Worm (Caenorhabditis elegans) whole organism, L2 larva: ENCODE data around the gene skpo-1.

Experiments used
- C34F6.9 ChIP-seq: fragments of 150-350 bp; optimal IDR thresholded peaks from 2 replicates; lab custom pipeline; 2014; ENCODE audit warnings: missing biosample characterization, missing genetic modification characterization
- Y55F3AM.14 ChIP-seq: fragments of 200-800 bp; sonication (Bioruptor generic); optimal IDR thresholded peaks from 2 replicates; lab custom pipeline; 2018; ENCODE audit warnings: mild to moderate bottlenecking, missing genetic modification characterization, missing compliant biosample characterization
- ZK546.5 ChIP-seq: sonication (generic microtip); optimal IDR thresholded peaks from 2 replicates; lab custom pipeline; 2017; ENCODE audit warnings: missing biosample characterization, missing genetic modification characterization
- alr-1 ChIP-seq: fragments of 150-350 bp; optimal IDR thresholded peaks from 2 replicates; lab custom pipeline; 2014; ENCODE audit warnings: missing biosample characterization, missing genetic modification characterization
- aly-2 ChIP-seq: fragments of 150-350 bp; optimal IDR thresholded peaks from 2 replicates; lab custom pipeline; 2014; ENCODE audit warnings: missing biosample characterization, missing genetic modification characterization
- blmp-1 ChIP-seq: sonication (generic microtip); optimal IDR thresholded peaks from 2 replicates; lab custom pipeline; 2017; ENCODE audit warnings: missing genetic modification characterization, mild to moderate bottlenecking, missing compliant biosample characterization, antibody characterized with exemption, moderate library complexity; ENCODE audit not compliant: insufficient read depth
- ceh-16 ChIP-seq: fragments of 150-350 bp; optimal IDR thresholded peaks from 2 replicates; lab custom pipeline; 2014; ENCODE audit warnings: missing biosample characterization, missing genetic modification characterization
- ceh-82 ChIP-seq: fragments of 150-350 bp; optimal IDR thresholded peaks from 2 replicates; lab custom pipeline; 2014; ENCODE audit warnings: missing biosample characterization, missing genetic modification characterization
- crh-2 ChIP-seq: sonication (generic microtip); optimal IDR thresholded peaks from 2 replicates; lab custom pipeline; 2017; ENCODE audit warnings: missing biosample characterization, missing genetic modification characterization
- dmd-4 ChIP-seq: sonication (generic microtip); optimal IDR thresholded peaks from 2 replicates; lab custom pipeline; 2017; ENCODE audit warnings: missing biosample characterization, missing genetic modification characterization
- egl-27 ChIP-seq: sonication (generic microtip); optimal IDR thresholded peaks from 3 replicates; lab custom pipeline; 2017; ENCODE audit warnings: missing biosample characterization, missing genetic modification reagents, missing genetic modification characterization
- elt-1 ChIP-seq: fragments of 150-350 bp; optimal IDR thresholded peaks from 2 replicates; lab custom pipeline; 2014; ENCODE audit warnings: missing biosample characterization, missing genetic modification characterization
- elt-3 ChIP-seq: sonication (generic microtip); optimal IDR thresholded peaks from 2 replicates; lab custom pipeline; 2017; ENCODE audit warnings: missing biosample characterization, missing genetic modification characterization
- fos-1 ChIP-seq: fragments of 150-350 bp; optimal IDR thresholded peaks from 2 replicates; lab custom pipeline; 2014; ENCODE audit warnings: missing biosample characterization, missing genetic modification characterization
- gmeb-1 ChIP-seq: fragments of 150-350 bp; optimal IDR thresholded peaks from 2 replicates; lab custom pipeline; 2014; ENCODE audit warnings: missing biosample characterization, missing genetic modification characterization
- lin-11 ChIP-seq: fragments of 150-350 bp; sonication (generic microtip); optimal IDR thresholded peaks from 2 replicates; lab custom pipeline; 2014; ENCODE audit warnings: missing biosample characterization, missing genetic modification characterization, inconsistent platforms, mixed read lengths
- lin-13 ChIP-seq: fragments of 150-350 bp; optimal IDR thresholded peaks from 2 replicates; lab custom pipeline; 2014; ENCODE audit warnings: missing biosample characterization, missing genetic modification reagents, missing genetic modification characterization
- lin-39 ChIP-seq: fragments of 150-350 bp; optimal IDR thresholded peaks from 2 replicates; lab custom pipeline; 2014; ENCODE audit warnings: missing biosample characterization, missing genetic modification reagents, missing genetic modification characterization
- mab-5 ChIP-seq: fragments of 150-350 bp; optimal IDR thresholded peaks from 2 replicates; lab custom pipeline; 2014; ENCODE audit warnings: missing biosample characterization, missing genetic modification characterization
- mbf-1 ChIP-seq: sonication (generic microtip); optimal IDR thresholded peaks from 2 replicates; lab custom pipeline; 2017; ENCODE audit warnings: missing biosample characterization, missing genetic modification characterization
- mdl-1 ChIP-seq, 2 experiments: fragments of 150-350 bp in 1 of 2; sonication (generic microtip) in 1 of 2; optimal IDR thresholded peaks; 2 replicates each; lab custom pipeline; 2017; ENCODE audit warnings: missing biosample characterization in 2 of 2, missing genetic modification characterization in 2 of 2
- nhr-10 ChIP-seq: sonication (generic microtip); optimal IDR thresholded peaks from 2 replicates; lab custom pipeline; 2017; ENCODE audit warnings: missing biosample characterization, missing genetic modification characterization
- nhr-11 ChIP-seq: fragments of 150-350 bp; optimal IDR thresholded peaks from 2 replicates; lab custom pipeline; 2014; ENCODE audit warnings: missing biosample characterization, missing genetic modification characterization
- nhr-129 ChIP-seq: fragments of 150-350 bp; optimal IDR thresholded peaks from 2 replicates; lab custom pipeline; 2014; ENCODE audit warnings: missing biosample characterization, missing genetic modification characterization
- nhr-237 ChIP-seq: fragments of 150-350 bp; optimal IDR thresholded peaks from 2 replicates; lab custom pipeline; 2014; ENCODE audit warnings: missing biosample characterization, missing genetic modification characterization
- nhr-25 ChIP-seq: fragments of 150-350 bp; sonication (generic microtip); optimal IDR thresholded peaks from 3 replicates; lab custom pipeline; 2014; ENCODE audit warnings: missing biosample characterization, missing genetic modification characterization
- nhr-6 ChIP-seq: fragments of 150-350 bp; optimal IDR thresholded peaks from 2 replicates; lab custom pipeline; 2014; ENCODE audit warnings: missing biosample characterization, missing genetic modification characterization
- peb-1 ChIP-seq: fragments of 150-350 bp; optimal IDR thresholded peaks from 2 replicates; lab custom pipeline; 2014; ENCODE audit warnings: missing biosample characterization, missing genetic modification characterization
- sem-4 ChIP-seq: fragments of 150-350 bp; optimal IDR thresholded peaks from 2 replicates; lab custom pipeline; 2014; ENCODE audit warnings: missing biosample characterization, missing genetic modification reagents, missing genetic modification characterization
- skn-1 ChIP-seq: sonication (generic microtip); optimal IDR thresholded peaks from 2 replicates; lab custom pipeline; 2017; ENCODE audit warnings: missing biosample characterization, missing genetic modification characterization
- sma-3 ChIP-seq: sonication (generic microtip); optimal IDR thresholded peaks from 2 replicates; lab custom pipeline; 2016; ENCODE audit warnings: missing genetic modification reagents, missing genetic modification characterization, missing compliant biosample characterization
- sma-9 ChIP-seq, 2 experiments: fragments of 150-350 bp in 1 of 2; sonication (generic microtip) in 1 of 2; optimal IDR thresholded peaks; 2 replicates each; lab custom pipeline; 2014 to 2016; ENCODE audit warnings: missing genetic modification characterization in 2 of 2, mild to moderate bottlenecking in 1 of 2, missing biosample characterization in 1 of 2, missing compliant biosample characterization in 1 of 2, missing genetic modification reagents in 1 of 2, moderate library complexity in 1 of 2
- snpc-4 ChIP-seq: fragments of 150-350 bp; optimal IDR thresholded peaks from 2 replicates; lab custom pipeline; 2014; ENCODE audit warnings: missing biosample characterization, missing genetic modification characterization
- unc-39 ChIP-seq: fragments of 150-350 bp; optimal IDR thresholded peaks from 2 replicates; lab custom pipeline; 2014; ENCODE audit warnings: missing biosample characterization, missing genetic modification characterization
- zag-1 ChIP-seq: fragments of 150-350 bp; optimal IDR thresholded peaks from 2 replicates; lab custom pipeline; 2014; ENCODE audit warnings: missing biosample characterization, missing genetic modification characterization
- ztf-1 ChIP-seq: fragments of 200-800 bp; sonication (Bioruptor generic); conservative IDR thresholded peaks from 2 replicates; pipeline ENCODE4 v1.3.6; 2022; ENCODE audit warnings: missing genetic modification characterization, missing compliant biosample characterization
- ztf-11 ChIP-seq: sonication (generic microtip); optimal IDR thresholded peaks from 2 replicates; lab custom pipeline; 2017; ENCODE audit warnings: missing biosample characterization, missing genetic modification characterization

Gene skpo-1

ce11 chrII:8394205-8394604 lies 10.4 kb downstream of the skpo-1 start, which contains the start of gene F49E12.8:
F49E12.8 (minus strand) TSS chrII:8394305.
- no peak for TF ChIP-seq ztf-1 (GFP tag; lab: Robert Waterston, UW)
- TF ChIP-seq fos-1 (tag; lab: Kevin White, UChicago) = no peak
- TF ChIP-seq ceh-16 (tag; lab: Kevin White, UChicago) = no peak
- no peak for TF ChIP-seq sma-3 (GFP tag; lab: Kevin White, UChicago)
- TF ChIP-seq aly-2 (tag; lab: Kevin White, UChicago) = no peak
- TF ChIP-seq egl-27 = no peak
- no peak for TF ChIP-seq ZK546.5
- no peak for TF ChIP-seq elt-1 (tag; lab: Kevin White, UChicago)
- no peak for TF ChIP-seq mbf-1
- no peak for TF ChIP-seq C34F6.9
- no peak for TF ChIP-seq nhr-25 (tag; lab: Kevin White, UChicago)

DNA sequence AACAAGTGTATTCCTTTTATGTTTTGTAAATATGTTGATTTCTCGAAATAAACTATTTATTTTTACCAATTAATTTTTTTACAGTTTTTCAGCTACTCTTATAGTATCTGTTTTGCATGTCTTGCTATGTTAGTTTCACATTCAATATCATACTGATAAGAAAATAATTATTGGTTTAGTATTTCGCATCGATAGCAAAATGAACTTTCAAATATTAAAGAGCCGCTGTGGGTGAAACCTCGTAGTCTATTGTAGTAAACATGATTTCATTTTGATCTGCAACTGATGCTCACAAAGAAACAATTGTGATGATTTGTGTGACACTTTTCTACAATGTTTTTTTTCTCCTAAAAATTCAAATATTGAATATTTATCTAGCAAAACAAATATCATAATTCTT lies 12.4 kb downstream of the skpo-1 start:
- TF ChIP-seq lin-13 (no peak), fos-1 (tag; lab: Kevin White, UChicago) (peak; percentile 55)

ce11 chrII:8390751-8391150 lies 13.9 kb downstream of the skpo-1 start, which contains the start of gene F49E12.10:
F49E12.10 (plus strand) TSS chrII:8391051.
- TF ChIP-seq Y55F3AM.14 (GFP tag; lab: Kevin White, UChicago) (no peak), fos-1 (tag; lab: Kevin White, UChicago) (peak; percentile 54)
- TF ChIP-seq, all 48 proteins: peak for 1

DNA sequence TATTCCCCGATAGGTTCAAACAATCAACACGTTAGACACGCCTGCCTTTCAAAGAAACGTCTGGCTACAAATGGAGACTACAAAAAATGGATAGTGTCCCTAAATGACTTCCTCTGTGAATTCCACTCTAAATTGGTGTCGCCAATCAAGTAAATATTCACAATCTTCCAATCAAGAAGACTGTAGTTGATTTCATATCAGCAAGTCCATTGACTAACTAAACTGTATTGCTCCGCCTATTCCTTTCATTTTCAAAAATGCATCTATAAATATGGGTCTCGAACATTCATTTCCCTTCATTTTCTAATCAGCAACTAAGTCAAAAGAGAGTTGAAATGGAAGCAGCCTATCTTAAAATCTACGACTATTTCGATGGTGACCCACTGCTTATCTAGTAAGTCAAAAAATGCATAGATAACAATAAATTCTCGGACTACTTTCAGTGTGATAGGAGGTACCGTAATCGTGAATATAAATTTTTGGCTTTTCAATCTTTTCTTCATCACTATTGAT lies 16.6 kb downstream of the skpo-1 start, which contains the start of gene drd-1:
TSS of gene drd-1 (plus strand) at position 51 of the 513 bp plus-strand sequence.
- no peak for TF ChIP-seq alr-1 (tag; lab: Kevin White, UChicago)
- TF ChIP-seq lin-11 (tag; lab: Kevin White, UChicago) = no peak
- TF ChIP-seq nhr-25 (tag; lab: Kevin White, UChicago) = no peak
- TF ChIP-seq dmd-4 (tag; lab: Kevin White, UChicago) = no peak
- TF ChIP-seq gmeb-1 (tag; lab: Kevin White, UChicago) = no peak
- peak; percentile 69 for TF ChIP-seq sma-9 (GFP tag; optimal IDR thresholded peaks at IDR 0.05; lab: Kevin White, UChicago)
- TF ChIP-seq sma-9 (tag; optimal IDR thresholded peaks at IDR 0.05; lab: Kevin White, UChicago) = no peak
- no peak for TF ChIP-seq ceh-82
- TF ChIP-seq sma-3 (GFP tag; lab: Kevin White, UChicago) = no peak
- no peak for TF ChIP-seq nhr-237
- no peak for TF ChIP-seq peb-1 (tag; lab: Kevin White, UChicago)
- TF ChIP-seq egl-27 = no peak
- peak; percentile 22 for TF ChIP-seq skn-1 (tag; lab: Kevin White, UChicago)
- TF ChIP-seq unc-39 (tag; lab: Kevin White, UChicago) = no peak
- no peak for TF ChIP-seq nhr-6 (tag; lab: Kevin White, UChicago)
- TF ChIP-seq crh-2 (tag; lab: Kevin White, UChicago) = peak; percentile 23
- no peak for TF ChIP-seq elt-3
- no peak for TF ChIP-seq aly-2 (tag; lab: Kevin White, UChicago)
- peak; percentile 91 for TF ChIP-seq fos-1 (tag; lab: Kevin White, UChicago)
- no peak for TF ChIP-seq nhr-129 (tag; lab: Kevin White, UChicago)
- no peak for TF ChIP-seq zag-1 (tag; lab: Kevin White, UChicago)
- TF ChIP-seq mdl-1 (tag; optimal IDR thresholded peaks at IDR 0.05; lab: Kevin White, UChicago) = no peak
- no peak for TF ChIP-seq ztf-11 (tag; lab: Kevin White, UChicago)
- no peak for TF ChIP-seq nhr-11 (tag; lab: Kevin White, UChicago)

DNA sequence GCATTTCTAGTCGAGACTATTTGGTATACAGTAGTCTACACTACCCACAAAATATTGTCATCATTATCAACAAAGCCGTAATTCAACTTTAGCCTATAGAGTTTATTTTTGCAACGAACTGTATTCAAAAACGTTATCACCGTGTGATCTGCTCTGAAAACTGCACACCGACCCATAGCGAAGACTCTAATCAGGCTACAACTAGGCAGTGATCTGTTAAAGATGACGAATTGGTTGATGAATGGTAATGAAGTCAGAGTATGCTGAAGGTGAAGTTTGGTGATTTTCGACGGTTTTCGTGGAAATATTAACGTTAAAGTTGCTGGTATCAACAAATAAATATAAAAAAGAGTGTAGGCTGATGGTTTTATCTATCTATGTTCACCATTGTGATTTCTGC lies 17.8 kb downstream of the skpo-1 start:
- TF ChIP-seq nhr-10 (tag; lab: Kevin White, UChicago) (no peak), sem-4 (tag; lab: Kevin White, UChicago) (no peak), skn-1 (tag; lab: Kevin White, UChicago) (no peak), snpc-4 (tag; lab: Kevin White, UChicago) (no peak), lin-39 (tag; lab: Kevin White, UChicago) (no peak), blmp-1 (tag; lab: Kevin White, UChicago) (no peak), C34F6.9 (no peak), Y55F3AM.14 (GFP tag; lab: Kevin White, UChicago) (no peak), ZK546.5 (no peak), fos-1 (tag; lab: Kevin White, UChicago) (peak; percentile 78), mab-5 (tag; lab: Kevin White, UChicago) (no peak), lin-13 (no peak), sma-9 (GFP tag; optimal IDR thresholded peaks at IDR 0.05; lab: Kevin White, UChicago) (peak; percentile 13), sma-9 (tag; optimal IDR thresholded peaks at IDR 0.05; lab: Kevin White, UChicago) (no peak), egl-27 (no peak)
